Worm (Caenorhabditis elegans): ENCODE data around the gene sms-2.

Gene sms-2

DNA sequence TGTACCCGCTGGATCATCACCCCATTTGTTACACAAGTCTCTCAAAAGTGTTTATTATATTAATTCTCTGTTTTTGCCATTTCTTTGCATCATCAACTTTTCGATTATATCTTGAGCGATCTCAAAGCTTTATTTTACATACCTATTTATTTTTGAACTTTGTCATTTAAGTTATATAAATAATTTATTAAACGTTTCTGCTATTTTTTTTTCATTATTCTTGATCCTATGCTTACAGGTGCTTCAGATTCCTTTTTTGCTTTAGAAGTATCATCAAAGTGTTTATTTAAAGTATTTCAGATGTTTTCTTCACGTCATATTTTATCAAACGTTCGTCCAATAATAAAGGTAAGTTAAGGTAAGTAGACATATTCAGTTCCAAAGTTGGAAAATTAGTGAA, 30.6 kb downstream of the sms-2 start, which contains the start of gene F35H12.5:
F35H12.5 (plus strand) TSS at position 301 of the 400 bp plus-strand sequence.
- TF ChIP-seq ztf-23 (GFP tag; IDR thresholded peaks at IDR 0.05) (no peak), tab-1 (GFP tag; IDR thresholded peaks at IDR 0.05) (no peak), med-1 (GFP tag; optimal IDR thresholded peaks at IDR 0.05; ENCODE audit: insufficient read depth) (no peak), flt-1 (GFP tag; IDR thresholded peaks at IDR 0.05) (no peak), T22C8.4 (GFP tag; IDR thresholded peaks at IDR 0.05) (no peak), klf-2 (GFP tag; conservative IDR thresholded peaks at IDR 0.05) (no peak), ztf-29 (GFP tag; IDR thresholded peaks at IDR 0.05) (no peak), ref-1 (GFP tag; conservative IDR thresholded peaks at IDR 0.05) (no peak)

DNA sequence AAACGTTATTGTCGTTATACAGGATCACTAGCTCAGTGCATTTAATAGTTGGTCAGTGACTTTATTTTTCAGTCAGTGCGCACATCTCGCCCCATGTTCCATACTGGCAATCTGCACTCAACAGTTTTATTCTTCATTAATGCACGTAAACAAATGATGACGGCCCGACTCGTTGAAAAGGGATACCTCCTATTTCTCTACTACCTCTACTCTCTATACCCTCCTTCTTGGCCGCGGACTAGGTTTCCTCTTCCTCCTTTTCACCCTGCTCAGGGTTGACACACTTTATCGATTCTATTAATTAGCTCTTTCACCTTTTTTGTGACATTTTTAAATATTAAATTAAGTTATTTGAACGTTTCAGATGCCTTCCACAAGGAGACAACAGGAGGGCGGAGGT, 33.2 kb downstream of the sms-2 start, which contains the start of gene sel-12:
sel-12 (plus strand) TSS at position 358 of the 400 bp plus-strand sequence.
- TF ChIP-seq T22C8.4 (GFP tag; IDR thresholded peaks at IDR 0.05): no peak
- no peak for TF ChIP-seq cog-1 (tag; optimal IDR thresholded peaks at IDR 0.05)
- TF ChIP-seq flt-1 (GFP tag; IDR thresholded peaks at IDR 0.05): no peak
- TF ChIP-seq ref-1 (GFP tag; conservative IDR thresholded peaks at IDR 0.05): no peak
- no peak for TF ChIP-seq ztf-23 (GFP tag; IDR thresholded peaks at IDR 0.05)

DNA sequence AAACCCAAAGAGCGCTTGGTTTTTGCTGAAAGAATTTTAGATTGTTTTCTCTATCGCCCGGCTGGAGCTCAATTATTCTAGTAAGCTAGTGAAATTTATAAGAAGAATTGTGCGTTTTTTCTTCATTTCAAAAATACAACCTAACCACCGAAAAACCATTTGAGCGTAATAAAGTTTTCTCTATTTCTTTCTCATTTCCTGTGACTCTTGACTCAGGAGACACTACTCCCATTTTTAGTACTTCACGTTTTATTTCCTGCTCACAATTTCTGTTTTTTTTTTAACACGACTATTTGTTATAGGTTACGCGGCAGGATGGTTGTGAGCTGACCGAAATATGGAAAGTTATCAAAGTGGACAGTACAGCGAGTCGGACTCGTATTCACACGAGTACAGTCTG, 35.7 kb downstream of the sms-2 start, which contains the start of gene F35H12.6:
F35H12.6 (plus strand) TSS at position 301 of the 400 bp plus-strand sequence.
- TF ChIP-seq ztf-23 (GFP tag; IDR thresholded peaks at IDR 0.05) (no peak), tab-1 (GFP tag; IDR thresholded peaks at IDR 0.05) (no peak), flt-1 (GFP tag; IDR thresholded peaks at IDR 0.05) (no peak), med-1 (GFP tag; optimal IDR thresholded peaks at IDR 0.05; ENCODE audit: insufficient read depth) (no peak), ztf-29 (GFP tag; IDR thresholded peaks at IDR 0.05) (no peak), T22C8.4 (GFP tag; IDR thresholded peaks at IDR 0.05) (no peak), cog-1 (tag; optimal IDR thresholded peaks at IDR 0.05) (no peak), klf-2 (GFP tag; conservative IDR thresholded peaks at IDR 0.05) (no peak), ref-1 (GFP tag; conservative IDR thresholded peaks at IDR 0.05) (no peak)

DNA sequence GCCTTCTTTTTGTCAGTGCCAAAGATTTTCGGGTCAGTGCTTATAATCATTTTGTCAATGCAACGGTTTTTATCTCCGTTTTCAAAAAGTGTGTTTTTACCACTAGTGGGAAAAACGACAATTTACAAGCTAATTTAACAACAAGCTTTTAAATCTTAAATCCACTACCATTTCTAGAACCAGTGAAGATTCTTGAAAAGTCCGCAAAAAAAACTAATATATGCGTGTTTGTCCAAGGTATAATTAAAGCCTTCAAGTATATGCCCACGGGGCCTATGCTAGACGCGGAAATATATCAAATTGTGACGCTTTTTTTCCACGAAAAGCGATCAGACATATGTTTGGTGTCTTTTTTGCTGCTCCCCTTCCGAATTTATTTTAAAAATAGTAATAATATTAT, 36.1 kb downstream of the sms-2 start:
- no peak for TF ChIP-seq ztf-29 (GFP tag; IDR thresholded peaks at IDR 0.05)
- no peak for TF ChIP-seq flt-1 (GFP tag; IDR thresholded peaks at IDR 0.05)
- no peak for TF ChIP-seq ztf-23 (GFP tag; IDR thresholded peaks at IDR 0.05)
- no peak for TF ChIP-seq ref-1 (GFP tag; conservative IDR thresholded peaks at IDR 0.05)
- no peak for TF ChIP-seq cog-1 (tag; optimal IDR thresholded peaks at IDR 0.05)
- TF ChIP-seq tab-1 (GFP tag; IDR thresholded peaks at IDR 0.05): no peak
- TF ChIP-seq T22C8.4 (GFP tag; IDR thresholded peaks at IDR 0.05): no peak
- TF ChIP-seq klf-2 (GFP tag; conservative IDR thresholded peaks at IDR 0.05): no peak
- no peak for TF ChIP-seq med-1 (GFP tag; optimal IDR thresholded peaks at IDR 0.05; ENCODE audit: insufficient read depth)

DNA sequence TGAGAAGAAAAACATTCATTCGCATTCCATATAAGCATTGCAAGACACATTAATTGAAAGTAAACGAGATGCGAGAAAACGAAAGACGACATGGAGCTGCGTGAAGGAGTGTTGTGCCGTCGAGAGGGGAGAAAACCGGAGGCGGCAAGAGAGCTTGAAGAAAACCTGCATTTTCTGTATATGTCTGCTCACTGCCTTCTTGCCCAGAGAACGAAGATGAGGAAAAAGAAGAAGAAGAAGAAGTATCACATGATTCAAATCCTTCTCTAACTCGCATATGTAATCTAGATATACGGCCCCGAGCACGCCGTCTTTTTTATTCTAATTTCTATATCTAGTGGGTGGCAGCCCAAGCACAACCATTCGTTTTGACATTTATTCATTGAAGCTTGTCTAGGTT, 38.3 kb downstream of the sms-2 start:
- TF ChIP-seq klf-2 (GFP tag; conservative IDR thresholded peaks at IDR 0.05): no peak
- TF ChIP-seq ztf-23 (GFP tag; IDR thresholded peaks at IDR 0.05): no peak
- TF ChIP-seq cog-1 (tag; optimal IDR thresholded peaks at IDR 0.05): no peak
- TF ChIP-seq ref-1 (GFP tag; conservative IDR thresholded peaks at IDR 0.05): no peak
- TF ChIP-seq ztf-29 (GFP tag; IDR thresholded peaks at IDR 0.05): no peak

DNA sequence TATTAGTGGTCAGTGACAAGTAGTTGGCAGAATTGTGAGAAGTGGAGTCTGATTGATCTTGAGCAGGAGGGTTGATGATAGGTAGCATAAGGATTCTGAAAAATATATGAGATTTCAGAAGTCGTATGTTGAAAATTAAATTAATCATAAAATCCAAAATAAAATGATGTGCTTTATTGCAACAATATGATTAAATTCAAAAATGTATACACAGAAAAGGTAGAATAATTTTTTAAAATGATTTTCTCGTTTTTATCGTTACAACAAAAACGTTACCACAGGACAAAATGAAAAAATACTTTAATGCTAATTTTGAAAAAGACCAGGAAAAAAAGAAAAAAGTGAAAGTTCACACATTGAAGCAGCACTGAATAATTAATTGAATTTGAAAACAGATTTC, 46.2 kb downstream of the sms-2 start, which contains the start of gene ZC13.10:
ZC13.10 (minus strand) TSS at position 101 of the 400 bp plus-strand sequence.
- TF ChIP-seq T22C8.4 (GFP tag; IDR thresholded peaks at IDR 0.05): no peak
- TF ChIP-seq ref-1 (GFP tag; conservative IDR thresholded peaks at IDR 0.05): no peak
- TF ChIP-seq med-1 (GFP tag; optimal IDR thresholded peaks at IDR 0.05; ENCODE audit: insufficient read depth): no peak
- no peak for TF ChIP-seq tab-1 (GFP tag; IDR thresholded peaks at IDR 0.05)
- no peak for TF ChIP-seq ztf-23 (GFP tag; IDR thresholded peaks at IDR 0.05)
- TF ChIP-seq klf-2 (GFP tag; conservative IDR thresholded peaks at IDR 0.05): no peak
- TF ChIP-seq ztf-29 (GFP tag; IDR thresholded peaks at IDR 0.05): no peak
- TF ChIP-seq flt-1 (GFP tag; IDR thresholded peaks at IDR 0.05): no peak
- no peak for TF ChIP-seq cog-1 (tag; optimal IDR thresholded peaks at IDR 0.05)

DNA sequence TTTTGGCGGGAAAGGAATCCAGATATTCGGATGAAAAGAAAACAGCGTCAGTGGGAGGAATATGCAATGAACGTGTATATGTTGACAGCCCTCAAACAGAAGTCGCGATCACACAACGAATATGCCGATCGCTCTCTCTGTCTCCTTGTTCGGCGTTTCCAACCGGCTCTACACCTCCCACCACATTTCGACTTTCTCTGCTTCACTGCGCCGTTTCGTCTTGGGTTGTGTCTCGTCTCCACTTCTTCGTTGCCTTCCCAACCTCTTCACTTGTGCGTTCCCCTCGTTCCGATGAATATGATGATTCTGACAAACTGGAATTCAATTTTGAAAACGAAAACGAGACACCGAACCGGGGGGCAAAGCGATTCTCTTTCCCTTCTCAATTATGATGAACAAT, 50.7 kb downstream of the sms-2 start, which contains the start of gene mab-7:
mab-7 (minus strand) TSS at position 101 of the 400 bp plus-strand sequence.
- TF ChIP-seq klf-2 (GFP tag; conservative IDR thresholded peaks at IDR 0.05) (no peak), flt-1 (GFP tag; IDR thresholded peaks at IDR 0.05) (no peak), ref-1 (GFP tag; conservative IDR thresholded peaks at IDR 0.05) (no peak), ztf-23 (GFP tag; IDR thresholded peaks at IDR 0.05) (no peak), med-1 (GFP tag; optimal IDR thresholded peaks at IDR 0.05; ENCODE audit: insufficient read depth) (no peak), tab-1 (GFP tag; IDR thresholded peaks at IDR 0.05) (no peak), cog-1 (tag; optimal IDR thresholded peaks at IDR 0.05) (no peak), T22C8.4 (GFP tag; IDR thresholded peaks at IDR 0.05) (no peak), ztf-29 (GFP tag; IDR thresholded peaks at IDR 0.05) (no peak)

All from whole organism, midembryonic.